Fruit fly (Drosophila melanogaster): ENCODE data around the gene Pus10.

DNA sequence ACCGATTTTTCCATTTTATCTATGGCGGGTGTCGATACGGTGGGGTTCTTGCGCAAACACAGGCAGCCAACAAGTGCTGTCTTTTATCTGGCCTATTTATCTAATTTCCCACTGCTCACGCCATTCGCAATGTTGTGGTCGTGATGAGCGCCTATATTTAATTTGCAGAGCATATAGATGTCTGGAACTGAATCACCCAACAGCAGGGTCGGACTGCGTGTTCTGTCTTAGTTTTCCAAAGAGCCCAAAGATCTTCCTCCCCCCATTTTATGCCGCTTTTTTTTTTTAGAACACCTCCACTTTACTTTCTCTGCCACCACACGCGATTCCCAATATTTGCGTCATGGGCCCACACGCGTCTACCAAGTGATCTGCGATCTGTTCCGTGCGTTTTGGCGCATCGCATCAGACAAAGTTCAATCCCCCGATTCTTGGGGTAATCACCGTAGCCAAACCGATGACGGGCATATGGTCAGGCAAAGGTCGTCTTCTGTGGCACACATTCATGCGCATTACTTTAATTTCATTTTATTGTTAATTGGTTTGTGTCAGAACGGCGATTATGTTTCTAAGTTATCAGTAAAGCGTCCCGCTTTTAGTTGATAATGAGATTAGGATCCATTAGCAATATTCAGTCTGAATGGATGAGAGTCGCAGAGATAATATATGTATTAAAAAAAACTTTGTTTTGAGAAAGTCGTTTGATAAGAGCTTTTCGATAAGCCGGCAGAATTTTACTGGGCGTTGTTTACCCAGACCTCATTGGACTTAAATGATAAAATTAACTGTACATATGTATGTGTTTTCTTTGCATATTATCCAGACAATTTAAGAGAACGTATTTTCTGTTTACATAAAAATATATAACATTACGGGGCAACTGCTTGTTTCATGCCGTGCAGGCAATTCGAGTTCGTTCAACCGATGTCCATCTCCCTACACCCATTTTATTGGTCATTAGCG, 18.1 kb downstream of the Pus10 start:
- TF ChIP-seq CTCF (optimal IDR thresholded peaks at IDR 0.05) (no peak), CG8478 (optimal IDR thresholded peaks at IDR 0.05) (no peak)
